Worm (Caenorhabditis elegans): ENCODE data around the gene F33G12.7.

The F33G12.7 gene

ce11 chrII:5055129-5055666 is 14.7 kb upstream of the F33G12.7 start, which contains the start of the genes ify-1 and rpl-22 (continued):
- TF ChIP-seq tlf-1 (GFP tag; optimal IDR thresholded peaks at IDR 0.05) (peak; percentile 85), sdz-38 (tag; optimal IDR thresholded peaks at IDR 0.05) (no peak), ceh-40 (GFP tag; IDR thresholded peaks at IDR 0.05) (no peak), mxl-1 (tag; optimal IDR thresholded peaks at IDR 0.05) (peak; percentile 37), attf-6 (GFP tag; IDR thresholded peaks at IDR 0.05) (no peak), ets-4 (GFP tag; optimal IDR thresholded peaks at IDR 0.05) (no peak), chd-7 (tag; optimal IDR thresholded peaks at IDR 0.05) (no peak), hmg-1.2 (GFP tag; IDR thresholded peaks at IDR 0.05) (peak; percentile 71), dpl-1 (GFP tag; optimal IDR thresholded peaks at IDR 0.05) (peak; percentile 82), ztf-6 (GFP tag; IDR thresholded peaks at IDR 0.05) (no peak), lag-1 (GFP tag; IDR thresholded peaks at IDR 0.05) (no peak), nfya-2 (GFP tag; IDR thresholded peaks at IDR 0.05) (no peak), B0019.2 (GFP tag; conservative IDR thresholded peaks at IDR 0.05) (0 out of 2 replicates have a peak, but pooled peaks have one; percentile 38), Y56A3A.18 (GFP tag; IDR thresholded peaks at IDR 0.05) (peak; percentile 67; the same call in 1 of the 2 replicates), zfh-2 (GFP tag; conservative IDR thresholded peaks at IDR 0.05) (no peak), ztf-26 (tag; optimal IDR thresholded peaks at IDR 0.05) (peak; percentile 26), lin-40 (tag; optimal IDR thresholded peaks at IDR 0.05) (peak; percentile 79), cebp-1 (GFP tag; IDR thresholded peaks at IDR 0.05) (no peak), cebp-1 (tag; optimal IDR thresholded peaks at IDR 0.05) (peak; percentile 76), attf-5 (GFP tag; optimal IDR thresholded peaks at IDR 0.05) (peak; percentile 86), aptf-3 (GFP tag; IDR thresholded peaks at IDR 0.05) (no peak), F23B12.7 (tag; optimal IDR thresholded peaks at IDR 0.05; ENCODE audit: insufficient read depth) (peak; percentile 79), C06A6.2 (GFP tag; conservative IDR thresholded peaks at IDR 0.05) (no peak), aptf-2 (GFP tag; conservative IDR thresholded peaks at IDR 0.05) (no peak), him-1 (tag; optimal IDR thresholded peaks at IDR 0.05) (no peak), pha-4 (tag; optimal IDR thresholded peaks at IDR 0.05) (peak; percentile 54), snpc-3.4 (tag; optimal IDR thresholded peaks at IDR 0.05) (peak; percentile 81), lsl-1 (GFP tag; optimal IDR thresholded peaks at IDR 0.05) (peak; percentile 95), ceh-100 (GFP tag; IDR thresholded peaks at IDR 0.05) (peak; percentile 90), unc-130 (GFP tag; optimal IDR thresholded peaks at IDR 0.05) (no peak), mcd-1 (GFP tag; IDR thresholded peaks at IDR 0.05) (peak; percentile 98), madf-3 (GFP tag; IDR thresholded peaks at IDR 0.05) (peak; percentile 77; the same call in 1 of the 2 replicates), hsf-1 (GFP tag; IDR thresholded peaks at IDR 0.05) (peak; percentile 72), ccch-3 (GFP tag; optimal IDR thresholded peaks at IDR 0.05) (no peak), F39B2.1 (GFP tag; IDR thresholded peaks at IDR 0.05) (no peak), unc-62 (GFP tag; optimal IDR thresholded peaks at IDR 0.05) (no peak), ztf-22 (GFP tag; optimal IDR thresholded peaks at IDR 0.05) (no peak), K11D2.4 (GFP tag; IDR thresholded peaks at IDR 0.05) (peak; percentile 66; the same call in 1 of the 2 replicates), F37B4.10 (GFP tag; IDR thresholded peaks at IDR 0.05) (no peak), bed-1 (GFP tag; IDR thresholded peaks at IDR 0.05) (no peak), egl-44 (GFP tag; IDR thresholded peaks at IDR 0.05) (no peak), snpc-1.1 (tag; optimal IDR thresholded peaks at IDR 0.05; ENCODE audit: insufficient read depth) (peak; percentile 81), repo-1 (tag; optimal IDR thresholded peaks at IDR 0.05) (no peak), akir-1 (GFP tag; optimal IDR thresholded peaks at IDR 0.05) (no peak), madf-10 (tag; optimal IDR thresholded peaks at IDR 0.05) (peak; percentile 56), ekl-4 (GFP tag; IDR thresholded peaks at IDR 0.05) (peak; percentile 75), somi-1 (GFP tag; optimal IDR thresholded peaks at IDR 0.05) (no peak), F57A8.1 (GFP tag; optimal IDR thresholded peaks at IDR 0.05) (no peak), nfya-1 (tag; optimal IDR thresholded peaks at IDR 0.05; ENCODE audit: borderline replicate concordance, insufficient read depth) (no peak)

Data from whole organism, young adult.